Fruit fly (Drosophila melanogaster): ENCODE measurements around the gene Efa6.

The Efa6 gene

dm6 chr3R:22550306-22550812 lies 37.2 kb upstream of the Efa6 start, which contains the start of gene bond:
TSS of gene bond (plus strand) at chr3R:22550680.
- TF ChIP-seq Dif (GFP tag; optimal IDR thresholded peaks at IDR 0.05; ENCODE audit: partially characterized antibody) (no peak), dl (GFP tag; optimal IDR thresholded peaks at IDR 0.05; ENCODE audit: insufficient read depth in 1 of 2, partially characterized antibody in 2 of 2) (no peak), rgr (GFP tag; optimal IDR thresholded peaks at IDR 0.05) (no peak), foxo (GFP tag; optimal IDR thresholded peaks at IDR 0.05) (no peak), dmrt93B (GFP tag; optimal IDR thresholded peaks at IDR 0.05) (no peak)

- no peak for TF ChIP-seq Mio (GFP tag; optimal IDR thresholded peaks at IDR 0.05)
- no peak for TF ChIP-seq h (GFP tag; optimal IDR thresholded peaks at IDR 0.05)
- no peak for TF ChIP-seq Abd-B (GFP tag; optimal IDR thresholded peaks at IDR 0.05)
Measured at dm6 chr3R:22552686-22553085, 34.9 kb upstream of the Efa6 start.

dm6 chr3R:22557100-22557741 lies 30.3 kb upstream of the Efa6 start:
- TF ChIP-seq GATAd (GFP tag; optimal IDR thresholded peaks at IDR 0.05) (no peak), Dif (GFP tag; optimal IDR thresholded peaks at IDR 0.05; ENCODE audit: partially characterized antibody) (no peak), br (GFP tag; optimal IDR thresholded peaks at IDR 0.05) (no peak), pan (optimal IDR thresholded peaks at IDR 0.05) (no peak), Jra (GFP tag; optimal IDR thresholded peaks at IDR 0.05) (no peak), ey (GFP tag; optimal IDR thresholded peaks at IDR 0.05) (no peak), Hr78 (GFP tag; optimal IDR thresholded peaks at IDR 0.05) (no peak), sage (GFP tag; optimal IDR thresholded peaks at IDR 0.05) (no peak), tai (GFP tag; optimal IDR thresholded peaks at IDR 0.05) (no peak), HLH106 (tag; optimal IDR thresholded peaks at IDR 0.05) (no peak), Abd-B (GFP tag; optimal IDR thresholded peaks at IDR 0.05) (no peak), Rel (GFP tag; optimal IDR thresholded peaks at IDR 0.05) (no peak), Rel (tag; optimal IDR thresholded peaks at IDR 0.05) (no peak), h (GFP tag; optimal IDR thresholded peaks at IDR 0.05) (no peak), dl (GFP tag; optimal IDR thresholded peaks at IDR 0.05; ENCODE audit: insufficient read depth in 1 of 2, partially characterized antibody in 2 of 2) (no peak), OdsH (GFP tag; optimal IDR thresholded peaks at IDR 0.05) (no peak)

dm6 chr3R:22558398-22558797 lies 29.2 kb upstream of the Efa6 start:
- TF ChIP-seq Hnf4 (GFP tag; optimal IDR thresholded peaks at IDR 0.05) (no peak), Dfd (GFP tag; optimal IDR thresholded peaks at IDR 0.05) (no peak), usp (GFP tag; optimal IDR thresholded peaks at IDR 0.05) (no peak), fru (GFP tag; optimal IDR thresholded peaks at IDR 0.05) (no peak), CG9705 (GFP tag; optimal IDR thresholded peaks at IDR 0.05) (no peak), dsf (GFP tag; optimal IDR thresholded peaks at IDR 0.05; ENCODE audit: borderline replicate concordance) (no peak), dmrt93B (GFP tag; optimal IDR thresholded peaks at IDR 0.05) (no peak), woc (GFP tag; optimal IDR thresholded peaks at IDR 0.05) (no peak), Abd-B (GFP tag; optimal IDR thresholded peaks at IDR 0.05) (no peak), dl (GFP tag; optimal IDR thresholded peaks at IDR 0.05; ENCODE audit: insufficient read depth in 1 of 2, partially characterized antibody in 2 of 2) (no peak), sv (GFP tag; optimal IDR thresholded peaks at IDR 0.05) (no peak), Rel (GFP tag; optimal IDR thresholded peaks at IDR 0.05) (no peak), Rel (tag; optimal IDR thresholded peaks at IDR 0.05) (no peak), br (GFP tag; optimal IDR thresholded peaks at IDR 0.05) (no peak), OdsH (GFP tag; optimal IDR thresholded peaks at IDR 0.05) (no peak), ey (GFP tag; optimal IDR thresholded peaks at IDR 0.05) (no peak), Myc (optimal IDR thresholded peaks at IDR 0.05) (no peak), Sp1 (GFP tag; optimal IDR thresholded peaks at IDR 0.05) (no peak), h (GFP tag; optimal IDR thresholded peaks at IDR 0.05) (no peak)

- TF ChIP-seq OdsH (GFP tag; optimal IDR thresholded peaks at IDR 0.05): no peak
- TF ChIP-seq brk (GFP tag; optimal IDR thresholded peaks at IDR 0.05): no peak
- TF ChIP-seq Hr83 (GFP tag; optimal IDR thresholded peaks at IDR 0.05; ENCODE audit: poor library complexity, severe bottlenecking): no peak
- TF ChIP-seq woc (GFP tag; optimal IDR thresholded peaks at IDR 0.05): no peak
- TF ChIP-seq h (GFP tag; optimal IDR thresholded peaks at IDR 0.05): no peak
- TF ChIP-seq pan (optimal IDR thresholded peaks at IDR 0.05): no peak
- TF ChIP-seq CG9705 (GFP tag; optimal IDR thresholded peaks at IDR 0.05): no peak
- no peak for TF ChIP-seq GATAd (GFP tag; optimal IDR thresholded peaks at IDR 0.05)
- no peak for TF ChIP-seq Myc (optimal IDR thresholded peaks at IDR 0.05)
- no peak for TF ChIP-seq usp (GFP tag; optimal IDR thresholded peaks at IDR 0.05)
Measured at dm6 chr3R:22560224-22560623, 27.3 kb upstream of the Efa6 start.
